Fruit fly (Drosophila melanogaster): ENCODE results near the gene CG12480.

The CG12480 gene

DNA sequence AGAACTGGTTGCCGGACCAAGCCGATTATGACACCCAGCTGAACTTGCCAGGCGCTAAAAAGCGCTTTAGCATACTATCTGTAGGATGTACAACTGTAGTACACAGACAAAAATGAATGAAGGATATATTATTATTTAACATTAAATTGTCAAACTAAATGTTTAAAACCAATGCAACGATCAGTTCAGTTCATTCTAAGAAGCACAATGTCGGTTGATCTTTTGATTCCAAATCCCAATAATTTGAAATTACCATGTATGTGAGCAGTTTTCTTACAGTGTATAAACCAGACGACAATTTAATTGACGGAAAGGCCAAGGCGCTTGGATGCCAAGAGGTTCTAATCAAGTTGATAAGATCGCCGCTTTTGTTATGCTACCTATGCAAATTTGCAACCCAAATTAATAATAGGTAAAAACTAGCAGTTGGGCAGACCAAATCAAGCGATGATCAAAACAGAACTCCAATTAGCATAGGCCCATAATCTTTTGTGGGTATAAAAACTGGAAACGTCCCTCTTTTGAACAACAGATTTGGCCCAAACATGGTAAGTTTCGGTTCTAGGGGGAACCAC lies at the start of gene CG12480:
Gene CG12480, plus strand, starts transcription at position 525 of the 575 bp plus-strand sequence.
- no peak for TF ChIP-seq CG16779 (GFP tag; IDR thresholded peaks at IDR 0.05)
- TF ChIP-seq E2f1 (GFP tag; IDR thresholded peaks at IDR 0.05) = no peak
- TF ChIP-seq Doc3 (GFP tag; IDR thresholded peaks at IDR 0.05; ENCODE audit: partially characterized antibody) = no peak
- TF ChIP-seq so (GFP tag; IDR thresholded peaks at IDR 0.05) = peak; percentile 52; the same call in 1 of the 3 replicates
- no peak for TF ChIP-seq C15 (GFP tag; IDR thresholded peaks at IDR 0.05)
- no peak for TF ChIP-seq h (optimal IDR thresholded peaks at IDR 0.05)
- no peak for TF ChIP-seq ap (GFP tag; IDR thresholded peaks at IDR 0.05)
- TF ChIP-seq CG6854 (GFP tag; optimal IDR thresholded peaks at IDR 0.05) = peak; percentile 38
- 0 out of 3 replicates have a peak, but pooled peaks have one; percentile 16 for TF ChIP-seq CG17361 (GFP tag; IDR thresholded peaks at IDR 0.05)
- TF ChIP-seq Fer3 (tag; optimal IDR thresholded peaks at IDR 0.05) = peak; percentile 64
- TF ChIP-seq CG15696 (tag; optimal IDR thresholded peaks at IDR 0.05) = no peak
- TF ChIP-seq CG6813 (GFP tag; optimal IDR thresholded peaks at IDR 0.05) = peak; percentile 16
- TF ChIP-seq CG4617 (GFP tag; optimal IDR thresholded peaks at IDR 0.05; ENCODE audit: borderline replicate concordance) = no peak
- TF ChIP-seq Drgx (GFP tag; IDR thresholded peaks at IDR 0.05) = 0 out of 2 replicates have a peak, but pooled peaks have one; percentile 15
- TF ChIP-seq CG2116 (GFP tag; optimal IDR thresholded peaks at IDR 0.05) = no peak
- TF ChIP-seq CG15514 (GFP tag; optimal IDR thresholded peaks at IDR 0.05) = peak; percentile 51
- TF ChIP-seq Hr51 (GFP tag; optimal IDR thresholded peaks at IDR 0.05) = peak; percentile 10 to 26
- no peak for TF ChIP-seq CG5245 (GFP tag; optimal IDR thresholded peaks at IDR 0.05)
- peak; percentile 36 for TF ChIP-seq CG34376 (GFP tag; optimal IDR thresholded peaks at IDR 0.05)
- TF ChIP-seq Poxn (GFP tag; IDR thresholded peaks at IDR 0.05) = no peak
- TF ChIP-seq CG1647 (GFP tag; optimal IDR thresholded peaks at IDR 0.05) = no peak
- peak; percentile 38 for TF ChIP-seq CG1233 (GFP tag; optimal IDR thresholded peaks at IDR 0.05)
- TF ChIP-seq Oli (tag; optimal IDR thresholded peaks at IDR 0.05) = peak; percentile 0
- TF ChIP-seq Fer2 (tag; optimal IDR thresholded peaks at IDR 0.05) = no peak
- no peak for TF ChIP-seq CG17829 (tag; optimal IDR thresholded peaks at IDR 0.05)
- TF ChIP-seq vvl (GFP tag; IDR thresholded peaks at IDR 0.05) = 0 out of 2 replicates have a peak, but pooled peaks have one; percentile 37
- TF ChIP-seq ind (GFP tag; optimal IDR thresholded peaks at IDR 0.05) = peak; percentile 34
- no peak for TF ChIP-seq CG2199 (GFP tag; IDR thresholded peaks at IDR 0.05)
- no peak for TF ChIP-seq NC2β (GFP tag; optimal IDR thresholded peaks at IDR 0.05)
- no peak for TF ChIP-seq dmrt99B (tag; optimal IDR thresholded peaks at IDR 0.05)
- TF ChIP-seq pnt (GFP tag; optimal IDR thresholded peaks at IDR 0.05) = no peak
- TF ChIP-seq CG1792 (GFP tag; optimal IDR thresholded peaks at IDR 0.05) = no peak
- TF ChIP-seq CG10543 (GFP tag; optimal IDR thresholded peaks at IDR 0.05) = peak; percentile 6
- TF ChIP-seq CG10267 (tag; optimal IDR thresholded peaks at IDR 0.05) = peak; percentile 28
- peak; percentile 38; the same call in 1 of the 2 replicates for TF ChIP-seq CG4404 (GFP tag; IDR thresholded peaks at IDR 0.05)
- no peak for TF ChIP-seq lbe (GFP tag; optimal IDR thresholded peaks at IDR 0.05)
- TF ChIP-seq luna (GFP tag; optimal IDR thresholded peaks at IDR 0.05) = no peak
- TF ChIP-seq Six4 (GFP tag; optimal IDR thresholded peaks at IDR 0.05) = peak; percentile 11
- peak; percentile 32 for TF ChIP-seq CG7928 (GFP tag; optimal IDR thresholded peaks at IDR 0.05)
- no peak for TF ChIP-seq Mrtf (GFP tag; IDR thresholded peaks at IDR 0.05)
- peak; percentile 35 for TF ChIP-seq CG15011 (GFP tag; optimal IDR thresholded peaks at IDR 0.05)
- no peak for TF ChIP-seq stc (GFP tag; IDR thresholded peaks at IDR 0.05)
- no peak for TF ChIP-seq kay (GFP tag; optimal IDR thresholded peaks at IDR 0.05)
- TF ChIP-seq D19A (tag; optimal IDR thresholded peaks at IDR 0.05) = no peak
- peak; percentile 63 for TF ChIP-seq scrt (GFP tag; optimal IDR thresholded peaks at IDR 0.05)
- TF ChIP-seq Dip3 (GFP tag; optimal IDR thresholded peaks at IDR 0.05) = peak; percentile 64
- TF ChIP-seq nmo (GFP tag; optimal IDR thresholded peaks at IDR 0.05) = peak; percentile 6
- TF ChIP-seq prd (optimal IDR thresholded peaks at IDR 0.05) = no peak
- peak; percentile 64; the same call in 2 of the 3 replicates for TF ChIP-seq prd (GFP tag; IDR thresholded peaks at IDR 0.05)
- no peak for TF ChIP-seq emc (GFP tag; optimal IDR thresholded peaks at IDR 0.05)
- TF ChIP-seq CG6683 (GFP tag; optimal IDR thresholded peaks at IDR 0.05) = no peak
